Fruit fly (Drosophila melanogaster): ENCODE results near the gene CG5986.

DNA sequence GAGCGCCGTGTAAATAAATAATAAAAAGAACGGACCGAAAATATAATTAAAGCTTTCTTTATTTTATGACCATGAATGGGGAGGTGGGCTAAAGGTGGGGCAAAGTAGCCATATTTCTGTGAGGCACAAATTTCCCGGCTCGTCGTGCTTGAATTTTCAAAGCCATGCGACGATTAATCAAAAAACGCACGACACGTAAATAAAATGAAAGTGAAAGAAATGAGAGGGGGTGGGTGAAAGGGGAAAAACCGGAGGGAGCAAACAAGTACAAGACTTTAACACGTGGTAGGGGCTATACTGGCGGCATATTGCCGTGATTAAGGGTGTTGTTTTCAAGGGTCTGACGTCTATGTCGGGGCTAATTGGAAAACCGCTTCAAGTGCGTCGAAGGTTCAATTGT is 46.4 kb upstream of the CG5986 start:
- TF ChIP-seq Myc (optimal IDR thresholded peaks at IDR 0.05): no peak
- no peak for TF ChIP-seq ttk (optimal IDR thresholded peaks at IDR 0.05)
- TF ChIP-seq insv (optimal IDR thresholded peaks at IDR 0.05): no peak

Data from Kc167 (cell line).